Worm (Caenorhabditis elegans): ENCODE data around the gene lgc-44.

The lgc-44 gene

DNA sequence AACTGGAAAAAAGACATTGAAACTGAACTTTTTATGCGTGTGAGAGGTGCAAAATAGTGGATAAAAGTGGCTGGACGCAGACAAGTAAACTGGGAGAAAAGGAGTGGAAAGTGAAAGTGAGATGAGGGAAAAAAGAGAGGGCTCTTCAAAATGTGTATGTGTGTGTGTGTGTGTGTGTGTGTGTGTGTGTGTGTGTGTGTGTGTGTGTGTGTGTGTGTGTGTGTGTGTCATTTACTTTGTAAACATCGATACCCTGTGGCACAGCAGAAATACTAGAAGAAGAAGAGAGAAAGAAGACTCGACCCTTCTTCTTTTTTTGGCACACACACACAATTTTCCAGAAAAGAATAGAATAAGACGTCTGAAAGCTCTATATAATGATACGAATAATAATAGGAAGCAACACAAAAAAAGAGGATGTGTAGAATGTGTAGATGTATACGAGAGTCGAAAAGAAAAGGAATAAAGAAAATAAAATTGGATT is 33.7 kb downstream of the lgc-44 start (continued):
- TF ChIP-seq nhr-11 (tag; optimal IDR thresholded peaks at IDR 0.05) (peak; percentile 65), nhr-6 (tag; optimal IDR thresholded peaks at IDR 0.05) (peak; percentile 27), ztf-7 (tag; optimal IDR thresholded peaks at IDR 0.05) (no peak), aha-1 (tag) (peak; percentile 95), nhr-28 (tag; optimal IDR thresholded peaks at IDR 0.05) (peak; percentile 35), lsy-2 (tag; optimal IDR thresholded peaks at IDR 0.05) (peak; percentile 39 to 58), ZK337.2 (GFP tag; IDR thresholded peaks at IDR 0.05) (no peak), hmg-1.1 (GFP tag; IDR thresholded peaks at IDR 0.05) (peak; percentile 63), unc-62 (GFP tag; optimal IDR thresholded peaks at IDR 0.05 in 1 of 2) (peak in 1 of 2 experiments; percentile 75), unc-62 (tag; optimal IDR thresholded peaks at IDR 0.05) (no peak), snpc-4 (tag; optimal IDR thresholded peaks at IDR 0.05) (no peak), mep-1 (tag; optimal IDR thresholded peaks at IDR 0.05) (peak; percentile 50)

DNA sequence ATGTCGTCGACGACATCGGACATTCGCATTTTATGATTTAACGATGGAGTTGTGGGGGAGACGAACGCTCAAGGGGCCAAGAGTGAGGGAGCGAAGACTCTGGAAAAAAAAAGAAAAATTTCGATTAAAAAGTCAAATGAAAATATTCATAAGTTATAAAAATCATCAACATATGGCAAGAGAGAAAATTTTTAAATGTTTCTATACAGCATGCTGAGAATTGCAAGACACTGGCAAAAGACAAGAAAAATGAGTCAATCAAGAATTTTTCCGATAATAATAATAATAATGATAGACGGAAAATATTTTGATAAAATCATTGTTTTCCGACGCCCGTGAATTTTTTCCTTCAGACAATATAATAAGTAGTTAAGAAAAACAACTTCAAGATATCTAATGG is 35.2 kb downstream of the lgc-44 start, which contains the start of gene sipa-1:
Gene sipa-1, minus strand, starts transcription at position 101 of the 400 bp plus-strand sequence.
- TF ChIP-seq egl-43 (GFP tag; IDR thresholded peaks at IDR 0.05) (no peak), mdl-1 (tag; optimal IDR thresholded peaks at IDR 0.05) (no peak), lin-15B (tag; optimal IDR thresholded peaks at IDR 0.05) (no peak), lin-13 (GFP tag; optimal IDR thresholded peaks at IDR 0.05) (no peak), aly-2 (tag; optimal IDR thresholded peaks at IDR 0.05) (no peak), zip-11 (GFP tag; IDR thresholded peaks at IDR 0.05) (no peak), lin-39 (tag; optimal IDR thresholded peaks at IDR 0.05) (no peak)

DNA sequence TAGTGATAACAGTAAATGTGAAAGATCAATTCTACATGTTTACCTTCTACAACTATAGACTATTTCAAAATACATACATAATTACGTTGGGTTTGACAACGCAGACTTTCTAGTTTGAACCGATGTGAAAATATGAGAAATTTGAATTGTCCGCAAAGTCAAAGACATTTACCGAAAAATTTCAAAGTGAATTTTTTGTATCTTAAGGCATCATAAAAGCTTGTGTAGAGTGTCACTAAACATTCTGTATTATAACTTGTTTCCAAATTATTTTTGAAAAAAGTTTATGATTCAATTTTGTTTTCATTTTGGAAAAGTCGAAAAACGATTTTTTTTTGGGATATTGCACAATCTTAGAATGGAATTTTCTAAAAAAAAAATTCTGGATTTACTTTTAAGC is 36.8 kb downstream of the lgc-44 start:
- TF ChIP-seq ces-1 (GFP tag; optimal IDR thresholded peaks at IDR 0.05), result no peak
- peak; percentile 97 for TF ChIP-seq aha-1 (tag)

DNA sequence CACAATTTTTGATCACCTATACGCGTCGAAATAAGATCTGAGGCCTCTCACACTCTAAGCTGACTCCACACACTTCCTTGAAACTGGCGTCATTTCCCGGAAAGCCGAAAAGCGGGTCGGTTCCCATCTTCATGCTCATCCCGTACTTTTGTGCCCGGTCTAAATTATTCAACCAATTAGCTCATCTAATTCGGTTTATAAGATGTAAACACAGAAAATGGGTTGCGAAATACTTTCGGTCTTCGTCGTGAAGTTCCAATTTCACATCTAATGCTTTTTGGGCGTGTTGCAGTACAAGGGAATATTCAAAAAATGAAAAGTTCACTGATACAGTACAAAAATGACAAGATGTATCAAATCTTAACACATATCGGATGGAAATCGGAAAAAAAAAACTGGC is 41.3 kb downstream of the lgc-44 start:
- TF ChIP-seq unc-62 (GFP tag; optimal IDR thresholded peaks at IDR 0.05 in 1 of 2), result peak in 1 of 2 experiments; percentile 64
- no peak for TF ChIP-seq unc-62 (tag; optimal IDR thresholded peaks at IDR 0.05)
- TF ChIP-seq hif-1 (tag; optimal IDR thresholded peaks at IDR 0.05), result no peak

DNA sequence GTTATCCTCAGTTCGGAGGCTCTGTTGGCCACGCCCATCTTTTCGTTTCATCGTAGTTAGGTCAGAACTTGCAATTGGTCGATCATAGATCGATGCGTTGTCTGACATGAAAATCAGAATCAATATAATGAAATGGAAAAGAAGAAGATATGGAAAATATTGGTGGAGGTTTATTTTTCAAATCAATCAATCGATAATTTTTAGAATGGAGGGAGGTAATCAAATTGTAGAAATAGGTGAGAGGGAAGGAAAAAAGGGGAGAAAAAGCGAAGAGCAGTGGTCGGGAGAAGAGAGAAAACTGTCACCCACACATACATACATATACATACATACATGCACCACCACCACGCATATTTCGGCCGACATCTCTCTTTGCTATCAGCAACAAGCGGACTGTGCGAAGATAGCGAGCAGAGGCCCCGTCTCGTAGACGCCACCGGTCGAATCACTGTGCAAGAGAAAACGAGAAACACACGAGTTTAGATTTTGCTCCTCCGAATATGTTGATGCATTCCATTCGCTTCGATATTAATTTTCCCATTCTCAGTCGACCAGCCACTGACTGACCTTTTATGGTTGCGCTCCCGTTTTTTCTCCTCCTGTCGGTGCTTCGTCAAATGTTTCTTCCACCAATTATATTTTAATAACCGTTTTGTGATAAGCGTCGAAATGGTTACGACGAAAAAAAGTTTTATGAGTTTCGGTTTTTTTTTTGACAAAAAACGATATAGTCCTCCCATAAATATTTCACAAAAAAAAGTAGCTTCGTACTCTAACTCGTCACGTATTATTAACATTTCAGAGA is 43.0 kb downstream of the lgc-44 start, which contains the start of gene F35B12.10:
Gene F35B12.10, minus strand, starts transcription at position 51 of the 805 bp plus-strand sequence.
- TF ChIP-seq ama-1 (optimal IDR thresholded peaks at IDR 0.05) (no peak), hlh-11 (tag; optimal IDR thresholded peaks at IDR 0.05) (peak; percentile 83), Y48G9A.11 (GFP tag; IDR thresholded peaks at IDR 0.05) (no peak), nhr-48 (tag; optimal IDR thresholded peaks at IDR 0.05) (peak; percentile 27), zip-11 (GFP tag; IDR thresholded peaks at IDR 0.05) (no peak), unc-39 (tag; optimal IDR thresholded peaks at IDR 0.05) (no peak), R02D3.7 (tag; optimal IDR thresholded peaks at IDR 0.05) (no peak), D1046.2 (GFP tag; IDR thresholded peaks at IDR 0.05) (no peak), pqm-1 (tag; optimal IDR thresholded peaks at IDR 0.05) (peak; percentile 59), egl-43 (GFP tag; IDR thresholded peaks at IDR 0.05) (0 out of 2 replicates have a peak, but pooled peaks have one; percentile 14), attf-4 (tag; optimal IDR thresholded peaks at IDR 0.05) (no peak), ces-1 (GFP tag; optimal IDR thresholded peaks at IDR 0.05) (no peak), tra-1 (GFP tag; IDR thresholded peaks at IDR 0.05) (0 out of 2 replicates have a peak, but pooled peaks have one; percentile 36), php-3 (GFP tag; IDR thresholded peaks at IDR 0.05) (peak; percentile 45; the same call in 1 of the 2 replicates), mxl-3 (GFP tag; optimal IDR thresholded peaks at IDR 0.05) (peak; percentile 55), dve-1 (tag; optimal IDR thresholded peaks at IDR 0.05; ENCODE audit: insufficient read depth) (peak; percentile 47), dmd-6 (GFP tag; IDR thresholded peaks at IDR 0.05) (peak; percentile 82), daf-16 (GFP tag; optimal IDR thresholded peaks at IDR 0.05) (peak in 1 of 2 experiments; percentile 2), daf-16 (tag; optimal IDR thresholded peaks at IDR 0.05) (peak; percentile 62), nhr-77 (tag; optimal IDR thresholded peaks at IDR 0.05) (peak; percentile 34), rbr-2 (tag; optimal IDR thresholded peaks at IDR 0.05) (no peak), mep-1 (tag; optimal IDR thresholded peaks at IDR 0.05) (peak; percentile 24), hlh-30 (tag; optimal IDR thresholded peaks at IDR 0.05; ENCODE audit: insufficient read depth) (no peak), nhr-28 (tag; optimal IDR thresholded peaks at IDR 0.05) (peak; percentile 65), ctbp-1 (GFP tag; IDR thresholded peaks at IDR 0.05) (0 out of 2 replicates have a peak, but pooled peaks have one; percentile 18), hif-1 (tag; optimal IDR thresholded peaks at IDR 0.05) (peak in 1 of 2 experiments; percentile 27)

Data from whole organism, L4 larva.